Fruit fly (Drosophila melanogaster): ENCODE measurements around the gene pira.

pira gene

dm6 chrX:12755017-12755563, 8.3 kb downstream of the pira start (continued):
- TF ChIP-seq pdm3 (GFP tag; optimal IDR thresholded peaks at IDR 0.05) (peak; percentile 93), Sox15 (GFP tag; optimal IDR thresholded peaks at IDR 0.05) (peak; percentile 85), CG34406 (GFP tag; optimal IDR thresholded peaks at IDR 0.05) (peak; percentile 89), svp (GFP tag) (peak; percentile 98), spab (GFP tag; optimal IDR thresholded peaks at IDR 0.05) (peak; percentile 80), fkh (GFP tag; optimal IDR thresholded peaks at IDR 0.05) (peak; percentile 48), CG7368 (GFP tag; optimal IDR thresholded peaks at IDR 0.05) (peak; percentile 88), Hr4 (GFP tag; optimal IDR thresholded peaks at IDR 0.05) (peak; percentile 86), eg (GFP tag; IDR thresholded peaks at IDR 0.05) (peak; percentile 91), CG6276 (GFP tag; optimal IDR thresholded peaks at IDR 0.05) (peak; percentile 85), OdsH (GFP tag; optimal IDR thresholded peaks at IDR 0.05) (peak; percentile 88), esn (GFP tag; optimal IDR thresholded peaks at IDR 0.05) (peak; percentile 94), CG6854 (GFP tag; optimal IDR thresholded peaks at IDR 0.05) (peak; percentile 61), Ets96B (tag; optimal IDR thresholded peaks at IDR 0.05) (peak; percentile 91), Blimp-1 (GFP tag; optimal IDR thresholded peaks at IDR 0.05) (peak; percentile 82), Hr39 (GFP tag; optimal IDR thresholded peaks at IDR 0.05) (peak; percentile 91), CG6808 (GFP tag; optimal IDR thresholded peaks at IDR 0.05) (peak; percentile 87)

DNA sequence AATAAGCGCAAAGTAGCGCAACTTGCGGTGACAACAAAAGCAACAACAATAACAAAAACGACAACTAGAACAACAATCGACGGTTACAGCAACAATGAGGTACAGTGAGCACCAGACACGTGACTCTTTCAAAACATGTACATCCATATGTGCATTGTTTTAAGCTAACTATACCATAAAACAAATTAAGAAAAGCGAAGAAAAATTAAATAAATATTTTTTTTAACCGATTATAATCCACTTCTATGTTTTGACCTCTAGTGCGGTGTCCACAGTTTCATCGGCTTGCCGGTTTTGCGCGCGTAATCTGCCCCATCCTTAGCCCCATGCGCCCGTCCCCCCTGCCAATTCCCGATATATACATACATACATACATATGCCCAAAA, 9.1 kb downstream of the pira start:
- TF ChIP-seq fkh (GFP tag; optimal IDR thresholded peaks at IDR 0.05), result no peak
- TF ChIP-seq Eip93F (GFP tag; optimal IDR thresholded peaks at IDR 0.05), result peak; percentile 94
- peak; percentile 97 for TF ChIP-seq spab (GFP tag; optimal IDR thresholded peaks at IDR 0.05)
- peak; percentile 97 for TF ChIP-seq CG7368 (GFP tag; optimal IDR thresholded peaks at IDR 0.05)
- TF ChIP-seq svp (GFP tag), result peak; percentile 93
- TF ChIP-seq topi (GFP tag; optimal IDR thresholded peaks at IDR 0.05), result peak; percentile 98
- peak; percentile 99 for TF ChIP-seq Gug (GFP tag; IDR thresholded peaks at IDR 0.05)
- peak; percentile 96 for TF ChIP-seq CG4318 (GFP tag; optimal IDR thresholded peaks at IDR 0.05)
- TF ChIP-seq CG11902 (GFP tag; optimal IDR thresholded peaks at IDR 0.05), result peak; percentile 98
- peak; percentile 92 for TF ChIP-seq CG16779 (tag; optimal IDR thresholded peaks at IDR 0.05)
- TF ChIP-seq CG9139 (GFP tag; optimal IDR thresholded peaks at IDR 0.05), result peak; percentile 94
- peak; percentile 98 for TF ChIP-seq CG6792 (GFP tag; optimal IDR thresholded peaks at IDR 0.05)
- peak; percentile 99 for TF ChIP-seq CG3919 (GFP tag; optimal IDR thresholded peaks at IDR 0.05)
- TF ChIP-seq achi (GFP tag; optimal IDR thresholded peaks at IDR 0.05), result peak; percentile 98
- TF ChIP-seq Hr39 (GFP tag; optimal IDR thresholded peaks at IDR 0.05), result peak; percentile 97
- peak; percentile 98 for TF ChIP-seq lz (GFP tag; optimal IDR thresholded peaks at IDR 0.05)
- peak; percentile 38 for TF ChIP-seq Hr38 (GFP tag; optimal IDR thresholded peaks at IDR 0.05)
- peak; percentile 78 for TF ChIP-seq vri (GFP tag; optimal IDR thresholded peaks at IDR 0.05)
- peak; percentile 96 for TF ChIP-seq Smox (GFP tag; optimal IDR thresholded peaks at IDR 0.05)
- peak; percentile 97 for TF ChIP-seq Hr4 (GFP tag; optimal IDR thresholded peaks at IDR 0.05)
- TF ChIP-seq OdsH (GFP tag; optimal IDR thresholded peaks at IDR 0.05), result peak; percentile 99
- TF ChIP-seq Blimp-1 (GFP tag; optimal IDR thresholded peaks at IDR 0.05), result peak; percentile 81
- peak; percentile 98 for TF ChIP-seq Sox15 (GFP tag; optimal IDR thresholded peaks at IDR 0.05)
- peak; percentile 98 for TF ChIP-seq CG10669 (GFP tag; optimal IDR thresholded peaks at IDR 0.05)
- TF ChIP-seq CG10631 (GFP tag; optimal IDR thresholded peaks at IDR 0.05), result peak; percentile 99
- TF ChIP-seq pdm3 (GFP tag; optimal IDR thresholded peaks at IDR 0.05), result peak; percentile 98
- peak; percentile 99 for TF ChIP-seq Eip78C (GFP tag)
- TF ChIP-seq dsx (GFP tag; optimal IDR thresholded peaks at IDR 0.05; ENCODE audit: poor library complexity, severe bottlenecking), result peak; percentile 96
- peak; percentile 95 to 97 for TF ChIP-seq ss (GFP tag; optimal IDR thresholded peaks at IDR 0.05)
- TF ChIP-seq CG3032 (tag; optimal IDR thresholded peaks at IDR 0.05), result peak; percentile 98
- TF ChIP-seq CG11294 (GFP tag; IDR thresholded peaks at IDR 0.05), result peak; percentile 99
- peak; percentile 90 for TF ChIP-seq fd85E (GFP tag; optimal IDR thresholded peaks at IDR 0.05)
- TF ChIP-seq CG15336 (GFP tag; IDR thresholded peaks at IDR 0.05), result peak; percentile 99
- TF ChIP-seq eg (GFP tag; IDR thresholded peaks at IDR 0.05), result peak; percentile 99
- peak; percentile 96 for TF ChIP-seq Met (GFP tag; optimal IDR thresholded peaks at IDR 0.05)
- TF ChIP-seq acj6 (GFP tag; optimal IDR thresholded peaks at IDR 0.05), result peak; percentile 99
- peak; percentile 97 for TF ChIP-seq CG6808 (GFP tag; optimal IDR thresholded peaks at IDR 0.05)
- peak; percentile 97 for TF ChIP-seq CG1621 (tag; optimal IDR thresholded peaks at IDR 0.05)
- peak; percentile 94 for TF ChIP-seq Lpt (GFP tag; optimal IDR thresholded peaks at IDR 0.05)
- peak; percentile 97 for TF ChIP-seq CG31627 (GFP tag; optimal IDR thresholded peaks at IDR 0.05)
- peak; percentile 98 for TF ChIP-seq CG34406 (GFP tag; optimal IDR thresholded peaks at IDR 0.05)
- TF ChIP-seq CG6276 (GFP tag; optimal IDR thresholded peaks at IDR 0.05), result peak; percentile 95
- peak; percentile 98 for TF ChIP-seq CG32006 (GFP tag; optimal IDR thresholded peaks at IDR 0.05)
- peak; percentile 99 for TF ChIP-seq CG11762 (GFP tag; optimal IDR thresholded peaks at IDR 0.05; ENCODE audit: insufficient read depth)

All from whole organism, prepupa.